Worm (Caenorhabditis elegans): ENCODE data around the gene F02A9.1.

DNA sequence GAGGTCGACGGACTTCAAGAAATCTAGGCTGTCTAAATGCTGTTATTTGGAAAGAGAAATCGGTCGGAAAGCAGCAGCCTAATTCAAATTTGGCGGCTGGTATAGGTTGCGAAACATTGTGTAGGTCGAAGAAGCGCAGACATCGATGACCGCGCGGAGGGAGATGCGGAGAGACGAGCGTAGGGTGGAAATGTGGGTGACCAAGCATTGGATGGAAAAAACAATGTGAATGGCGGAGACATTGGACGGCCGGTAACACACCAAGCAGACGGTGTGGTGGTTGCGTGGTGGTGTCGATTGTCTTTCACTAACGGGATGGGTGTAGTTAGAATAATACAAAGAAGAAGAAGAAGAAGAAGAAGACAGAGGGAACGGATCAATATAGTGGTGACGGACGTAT lies 34.9 kb upstream of the F02A9.1 start:
- TF ChIP-seq unc-62 (GFP tag; optimal IDR thresholded peaks at IDR 0.05) (no peak), ces-1 (GFP tag; optimal IDR thresholded peaks at IDR 0.05) (no peak), nhr-28 (tag; optimal IDR thresholded peaks at IDR 0.05) (no peak)
